Worm (Caenorhabditis elegans) whole organism, L2 larva: ENCODE measurements around the gene F36H12.9.
"Not testable (repeated sequence)": the region's sequence is repeated elsewhere in the genome, so short reads cannot be mapped to it uniquely, and the experiment has no call there.

ENCODE experiments used
- C34F6.9 ChIP-seq: fragments of 150-350 bp; optimal IDR thresholded peaks from 2 replicates; lab custom pipeline; 2014; ENCODE audit warnings: missing biosample characterization, missing genetic modification characterization
- Y55F3AM.14 ChIP-seq: fragments of 200-800 bp; sonication (Bioruptor generic); optimal IDR thresholded peaks from 2 replicates; lab custom pipeline; 2018; ENCODE audit warnings: mild to moderate bottlenecking, missing genetic modification characterization, missing compliant biosample characterization
- ZK546.5 ChIP-seq: sonication (generic microtip); optimal IDR thresholded peaks from 2 replicates; lab custom pipeline; 2017; ENCODE audit warnings: missing biosample characterization, missing genetic modification characterization
- alr-1 ChIP-seq: fragments of 150-350 bp; optimal IDR thresholded peaks from 2 replicates; lab custom pipeline; 2014; ENCODE audit warnings: missing biosample characterization, missing genetic modification characterization
- aly-2 ChIP-seq: fragments of 150-350 bp; optimal IDR thresholded peaks from 2 replicates; lab custom pipeline; 2014; ENCODE audit warnings: missing biosample characterization, missing genetic modification characterization
- ama-1 ChIP-seq: fragments of 150-350 bp; optimal IDR thresholded peaks from 2 replicates; lab custom pipeline; 2018; ENCODE audit warnings: inconsistent platforms
- blmp-1 ChIP-seq: sonication (generic microtip); optimal IDR thresholded peaks from 2 replicates; lab custom pipeline; 2017; ENCODE audit warnings: missing genetic modification characterization, mild to moderate bottlenecking, missing compliant biosample characterization, antibody characterized with exemption, moderate library complexity; ENCODE audit not compliant: insufficient read depth
- ceh-16 ChIP-seq: fragments of 150-350 bp; optimal IDR thresholded peaks from 2 replicates; lab custom pipeline; 2014; ENCODE audit warnings: missing biosample characterization, missing genetic modification characterization
- crh-2 ChIP-seq: sonication (generic microtip); optimal IDR thresholded peaks from 2 replicates; lab custom pipeline; 2017; ENCODE audit warnings: missing biosample characterization, missing genetic modification characterization
- elt-3 ChIP-seq: sonication (generic microtip); optimal IDR thresholded peaks from 2 replicates; lab custom pipeline; 2017; ENCODE audit warnings: missing biosample characterization, missing genetic modification characterization
- gmeb-1 ChIP-seq: fragments of 150-350 bp; optimal IDR thresholded peaks from 2 replicates; lab custom pipeline; 2014; ENCODE audit warnings: missing biosample characterization, missing genetic modification characterization
- lin-13 ChIP-seq: fragments of 150-350 bp; optimal IDR thresholded peaks from 2 replicates; lab custom pipeline; 2014; ENCODE audit warnings: missing biosample characterization, missing genetic modification reagents, missing genetic modification characterization
- lsy-2 ChIP-seq, 2 experiments: fragments of 150-350 bp in 1 of 2; sonication (generic microtip) in 1 of 2; optimal IDR thresholded peaks; 2 replicates each; lab custom pipeline; 2014 to 2017; ENCODE audit warnings: missing biosample characterization in 2 of 2, missing genetic modification characterization in 2 of 2
- mab-5 ChIP-seq: fragments of 150-350 bp; optimal IDR thresholded peaks from 2 replicates; lab custom pipeline; 2014; ENCODE audit warnings: missing biosample characterization, missing genetic modification characterization
- mbf-1 ChIP-seq: sonication (generic microtip); optimal IDR thresholded peaks from 2 replicates; lab custom pipeline; 2017; ENCODE audit warnings: missing biosample characterization, missing genetic modification characterization
- mdl-1 ChIP-seq, 2 experiments: fragments of 150-350 bp in 1 of 2; sonication (generic microtip) in 1 of 2; optimal IDR thresholded peaks; 2 replicates each; lab custom pipeline; 2017; ENCODE audit warnings: missing biosample characterization in 2 of 2, missing genetic modification characterization in 2 of 2
- nhr-129 ChIP-seq: fragments of 150-350 bp; optimal IDR thresholded peaks from 2 replicates; lab custom pipeline; 2014; ENCODE audit warnings: missing biosample characterization, missing genetic modification characterization
- nhr-237 ChIP-seq: fragments of 150-350 bp; optimal IDR thresholded peaks from 2 replicates; lab custom pipeline; 2014; ENCODE audit warnings: missing biosample characterization, missing genetic modification characterization
- nhr-77 ChIP-seq: fragments of 150-350 bp; optimal IDR thresholded peaks from 2 replicates; lab custom pipeline; 2014; ENCODE audit warnings: missing biosample characterization, missing genetic modification characterization
- sma-3 ChIP-seq: sonication (generic microtip); optimal IDR thresholded peaks from 2 replicates; lab custom pipeline; 2016; ENCODE audit warnings: missing genetic modification reagents, missing genetic modification characterization, missing compliant biosample characterization
- sma-9 ChIP-seq, 2 experiments: fragments of 150-350 bp in 1 of 2; sonication (generic microtip) in 1 of 2; optimal IDR thresholded peaks; 2 replicates each; lab custom pipeline; 2014 to 2016; ENCODE audit warnings: missing genetic modification characterization in 2 of 2, mild to moderate bottlenecking in 1 of 2, missing biosample characterization in 1 of 2, missing compliant biosample characterization in 1 of 2, missing genetic modification reagents in 1 of 2, moderate library complexity in 1 of 2
- snpc-4 ChIP-seq: fragments of 150-350 bp; optimal IDR thresholded peaks from 2 replicates; lab custom pipeline; 2014; ENCODE audit warnings: missing biosample characterization, missing genetic modification characterization
- unc-62 ChIP-seq: fragments of 150-350 bp; optimal IDR thresholded peaks from 2 replicates; lab custom pipeline; 2014; ENCODE audit warnings: missing biosample characterization, missing genetic modification reagents, missing genetic modification characterization
- ztf-1 ChIP-seq: fragments of 200-800 bp; sonication (Bioruptor generic); conservative IDR thresholded peaks from 2 replicates; pipeline ENCODE4 v1.3.6; 2022; ENCODE audit warnings: missing genetic modification characterization, missing compliant biosample characterization

Gene F36H12.9

DNA sequence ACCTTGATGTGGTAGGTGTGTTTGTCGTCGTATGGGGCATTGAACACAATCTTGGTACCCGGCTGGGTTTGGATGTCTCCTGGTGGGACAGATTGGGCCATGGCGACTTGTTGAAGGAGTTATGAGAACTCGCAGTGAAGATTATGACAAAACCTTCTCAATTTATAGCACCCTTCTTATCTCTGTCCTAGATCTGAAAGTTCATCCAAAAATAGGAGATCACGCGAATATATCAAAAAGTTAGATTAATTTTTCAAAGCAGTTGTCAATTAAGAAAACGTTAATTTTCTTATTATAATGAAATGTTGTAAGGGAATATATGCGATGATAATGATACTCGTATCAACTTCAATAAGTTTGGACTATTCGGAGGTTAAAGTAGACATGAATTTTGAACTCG, 38.4 kb downstream of the F36H12.9 start, which contains the start of gene msp-51:
msp-51 (minus strand) TSS at position 101 of the 400 bp plus-strand sequence.
- TF ChIP-seq nhr-129 (tag; lab: Kevin White, UChicago); lin-13 (GFP tag; lab: Kevin White, UChicago); mdl-1 (tag; optimal IDR thresholded peaks at IDR 0.05; lab: Kevin White, UChicago): not testable (repeated sequence)

DNA sequence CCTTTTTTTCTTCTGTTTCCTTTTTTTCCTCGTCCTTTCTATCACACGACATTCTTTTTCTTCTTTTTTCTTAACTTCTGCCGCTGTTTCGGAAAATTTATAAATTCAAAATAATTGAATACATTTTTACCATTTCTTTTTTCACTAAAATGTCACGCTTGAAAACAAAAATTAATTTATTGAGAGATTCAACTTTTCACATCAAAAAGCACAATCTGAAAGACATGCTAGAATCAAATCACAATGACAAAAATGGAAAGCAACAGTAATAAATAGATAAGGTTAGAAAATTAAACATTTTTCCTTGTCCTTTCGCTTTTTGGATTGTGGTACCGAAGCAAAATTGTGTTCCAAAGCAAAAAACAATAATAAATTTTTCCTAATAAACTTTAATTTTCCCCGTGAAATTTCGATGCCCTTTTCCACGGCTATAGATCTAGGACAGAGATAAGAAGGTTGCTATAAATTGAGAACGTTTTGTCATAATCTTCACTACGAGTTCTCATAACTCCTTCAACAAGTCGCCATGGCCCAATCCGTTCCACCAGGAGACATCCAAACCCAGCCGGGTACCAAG, 40.7 kb downstream of the F36H12.9 start, which contains the start of the genes ZK354.6 and msp-113:
ZK354.6 (minus strand) TSS at position 101 of the 577 bp plus-strand sequence.
msp-113 (plus strand) TSS at position 527 of the 577 bp plus-strand sequence.
- TF ChIP-seq elt-3 (tag; lab: Kevin White, UChicago): no peak
- TF ChIP-seq alr-1 (tag; lab: Kevin White, UChicago): no peak
- TF ChIP-seq mbf-1 (tag; lab: Kevin White, UChicago): no peak
- TF ChIP-seq nhr-237 (tag; lab: Kevin White, UChicago): no peak
- TF ChIP-seq unc-62 (GFP tag; lab: Kevin White, UChicago): no peak
- no peak for TF ChIP-seq nhr-77
- no peak for TF ChIP-seq C34F6.9
- no peak for TF ChIP-seq Y55F3AM.14
- TF ChIP-seq crh-2 (tag; lab: Kevin White, UChicago): no peak
- no peak for TF ChIP-seq ZK546.5 (tag; lab: Kevin White, UChicago)
- TF ChIP-seq snpc-4: no peak
- TF ChIP-seq sma-3 (GFP tag; lab: Kevin White, UChicago): no peak
- TF ChIP-seq ama-1 (lab: Kevin White, UChicago): no peak
- TF ChIP-seq ceh-16 (tag; lab: Kevin White, UChicago): no peak
- no peak for TF ChIP-seq blmp-1 (tag; lab: Kevin White, UChicago)
- no peak for TF ChIP-seq sma-9 (GFP tag; optimal IDR thresholded peaks at IDR 0.05; lab: Kevin White, UChicago)
- no peak for TF ChIP-seq sma-9 (tag; optimal IDR thresholded peaks at IDR 0.05; lab: Kevin White, UChicago)
- no peak for TF ChIP-seq lsy-2 (tag; optimal IDR thresholded peaks at IDR 0.05; lab: Kevin White, UChicago)
- no peak for TF ChIP-seq ztf-1 (GFP tag; lab: Robert Waterston, UW)
- TF ChIP-seq, all 48 proteins: peak for 0

ce11 chrIV:5303030-5303429, 46.2 kb downstream of the F36H12.9 start, which contains the start of gene ZK354.7:
ZK354.7 (minus strand) TSS chrIV:5303130.
- no peak for TF ChIP-seq mab-5 (tag; lab: Kevin White, UChicago)
- TF ChIP-seq ztf-1 (GFP tag; lab: Robert Waterston, UW): no peak
- TF ChIP-seq ceh-16 (tag; lab: Kevin White, UChicago): no peak
- no peak for TF ChIP-seq gmeb-1 (tag; lab: Kevin White, UChicago)
- TF ChIP-seq, all 48 proteins: peak for 0

DNA sequence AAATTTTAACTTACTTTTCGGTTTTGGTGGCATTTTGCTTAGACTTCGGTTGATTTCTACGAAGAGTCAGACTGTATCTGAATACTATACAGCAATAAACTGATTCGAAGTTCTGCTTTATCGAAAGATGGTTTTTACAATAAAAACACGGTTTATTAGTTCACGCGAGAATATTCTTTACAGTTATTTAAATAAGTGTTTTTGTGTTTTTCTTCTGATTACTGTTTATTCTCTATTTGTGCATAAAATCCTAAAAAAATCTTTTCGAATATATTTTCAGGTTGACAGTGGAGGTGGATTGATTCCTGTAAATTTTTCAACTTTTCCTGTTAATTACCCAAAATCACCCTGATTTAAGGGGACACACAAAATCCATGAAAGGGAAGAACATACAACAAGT, 49.2 kb downstream of the F36H12.9 start, which contains the start of gene ZK354.8:
ZK354.8 (minus strand) TSS at position 101 of the 400 bp plus-strand sequence.
- TF ChIP-seq snpc-4 (no peak), aly-2 (no peak)
